Worm (Caenorhabditis elegans) whole organism, dauer: ENCODE data around the gene pmk-2.

Source experiments
- unc-62 ChIP-seq: sonication (generic microtip); optimal IDR thresholded peaks from 2 replicates; lab custom pipeline; 2017; ENCODE audit warnings: missing biosample characterization, missing genetic modification reagents, missing genetic modification characterization

Gene pmk-2

ce11 chrIV:8130131-8130611 is 13.1 kb upstream of the pmk-2 start, which contains the start of the genes ndub-11 and moc-3:
ndub-11 (minus strand) TSS chrIV:8130231.
moc-3 (plus strand) TSS chrIV:8130561.
- TF ChIP-seq unc-62 (GFP tag; lab: Kevin White, UChicago), result no peak

ce11 chrIV:8133536-8133935 is 9.8 kb upstream of the pmk-2 start, which contains the start of gene sph-1:
sph-1 (minus strand) TSS chrIV:8133558.
- no peak for TF ChIP-seq unc-62 (GFP tag; lab: Kevin White, UChicago)

DNA sequence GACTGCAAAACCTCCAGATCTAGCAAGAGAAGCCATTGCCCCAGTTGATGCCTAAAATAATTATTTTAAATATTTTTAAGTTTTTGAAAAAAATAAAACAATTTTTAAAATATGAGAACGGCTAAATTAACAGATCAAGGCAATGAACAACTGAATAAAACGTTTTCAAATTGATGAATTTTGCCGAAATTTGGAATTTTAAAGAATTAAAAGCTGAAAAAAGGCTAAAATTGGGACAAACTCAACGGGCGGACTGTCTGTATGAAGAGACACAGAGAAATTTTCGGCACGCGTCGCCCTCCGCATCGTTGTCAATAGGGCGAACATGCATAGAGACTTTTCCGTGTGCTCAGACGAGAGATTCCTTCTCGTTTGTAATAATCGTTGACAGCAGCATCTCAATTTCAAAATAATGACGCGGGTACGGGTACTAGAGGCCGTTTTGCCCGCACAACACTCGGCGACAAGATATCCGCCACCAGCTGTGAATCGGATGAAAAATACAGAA is 7.2 kb upstream of the pmk-2 start, which contains the start of the genes isp-1 and islo-1:
Gene isp-1, minus strand, starts transcription at position 51 of the 508 bp plus-strand sequence.
Gene islo-1, plus strand, starts transcription at position 385 of the 508 bp plus-strand sequence.
- TF ChIP-seq unc-62 (GFP tag; lab: Kevin White, UChicago), result no peak

DNA sequence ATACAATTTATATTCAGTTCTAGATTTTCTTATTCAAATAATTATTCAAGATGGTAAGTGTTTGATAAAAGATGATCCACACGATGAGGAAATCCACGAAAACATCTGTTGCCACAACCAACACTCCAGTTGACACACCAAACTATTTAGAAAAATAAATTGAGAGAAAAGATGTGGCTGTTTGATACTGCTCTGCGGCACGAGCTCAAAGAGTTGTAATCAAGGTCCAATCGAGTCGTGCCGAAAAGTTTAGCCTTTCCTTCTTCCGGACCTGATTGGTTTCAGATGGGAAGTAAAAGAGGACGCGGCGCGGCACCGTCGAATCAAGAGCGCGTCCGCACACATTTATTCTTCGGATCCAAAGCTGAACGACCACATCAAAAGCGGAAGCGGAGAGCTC is 6.8 kb upstream of the pmk-2 start:
- TF ChIP-seq unc-62 (GFP tag; lab: Kevin White, UChicago), result no peak

- TF ChIP-seq unc-62 (GFP tag; lab: Kevin White, UChicago), result no peak
These were observed 4.3 kb upstream of the pmk-2 start, which contains the start of gene pmk-3 for ce11 chrIV:8138984-8139383. pmk-3 (plus strand) TSS chrIV:8139219.

ce11 chrIV:8144341-8144740 is 1.0 kb downstream of the pmk-2 start:
- TF ChIP-seq unc-62 (GFP tag; lab: Kevin White, UChicago), result no peak

ce11 chrIV:8146283-8146682 is 3.0 kb downstream of the pmk-2 start:
- no peak for TF ChIP-seq unc-62 (GFP tag; lab: Kevin White, UChicago)

ce11 chrIV:8148494-8148893 is 5.2 kb downstream of the pmk-2 start, which contains the start of gene pmk-1:
pmk-1 (plus strand) TSS chrIV:8148794.
- TF ChIP-seq unc-62 (GFP tag; lab: Kevin White, UChicago), result no peak

ce11 chrIV:8151721-8152120 is 8.4 kb downstream of the pmk-2 start:
- no peak for TF ChIP-seq unc-62 (GFP tag; lab: Kevin White, UChicago)

- TF ChIP-seq unc-62 (GFP tag; lab: Kevin White, UChicago), result no peak
These were observed 8.8 kb downstream of the pmk-2 start, which contains the start of gene faah-2 for ce11 chrIV:8152145-8152544. faah-2 (plus strand) TSS chrIV:8152445.

ce11 chrIV:8152688-8153087 is 9.4 kb downstream of the pmk-2 start:
- TF ChIP-seq unc-62 (GFP tag; lab: Kevin White, UChicago), result no peak

DNA sequence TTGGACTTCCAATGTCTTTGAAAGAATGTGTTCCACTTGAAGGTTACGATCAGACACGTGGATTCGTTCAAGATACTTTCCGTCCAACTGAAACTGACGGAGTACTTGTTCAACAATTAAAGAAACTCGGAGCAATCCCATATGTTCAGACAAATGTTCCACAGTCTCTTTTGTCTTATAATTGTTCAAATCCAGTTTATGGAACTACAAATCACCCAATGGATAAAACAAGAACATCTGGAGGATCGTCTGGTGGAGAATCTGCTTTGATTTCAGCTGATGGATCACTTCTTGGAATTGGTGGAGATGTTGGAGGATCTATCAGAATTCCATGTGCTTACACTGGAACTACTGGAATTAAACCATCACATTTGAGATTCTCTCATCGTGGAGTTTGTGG is 9.9 kb downstream of the pmk-2 start:
- TF ChIP-seq unc-62 (GFP tag; lab: Kevin White, UChicago), result no peak

ce11 chrIV:8154966-8155365 is 11.7 kb downstream of the pmk-2 start:
- no peak for TF ChIP-seq unc-62 (GFP tag; lab: Kevin White, UChicago)

DNA sequence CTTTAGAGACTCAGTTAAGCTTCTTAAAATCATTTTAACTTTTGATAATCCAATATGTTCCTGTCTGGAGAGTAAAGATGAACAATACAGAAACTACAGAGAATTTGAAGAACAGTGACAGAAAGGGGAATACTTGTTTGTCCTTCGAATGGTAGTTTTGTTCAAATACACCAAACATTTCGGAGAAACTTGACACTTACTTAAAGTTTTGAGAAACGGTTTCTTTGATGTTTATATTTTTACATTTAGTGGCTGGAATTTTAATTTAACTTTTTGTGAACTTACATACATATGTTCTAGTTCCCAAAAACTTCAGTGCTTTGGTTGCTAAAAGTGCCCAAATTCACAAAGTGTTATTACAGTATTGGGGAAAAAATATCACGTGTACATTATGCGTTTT is 13.9 kb downstream of the pmk-2 start, which contains the start of gene B0218.5:
Gene B0218.5, minus strand, starts transcription at position 101 of the 400 bp plus-strand sequence.
- TF ChIP-seq unc-62 (GFP tag; lab: Kevin White, UChicago), result no peak

DNA sequence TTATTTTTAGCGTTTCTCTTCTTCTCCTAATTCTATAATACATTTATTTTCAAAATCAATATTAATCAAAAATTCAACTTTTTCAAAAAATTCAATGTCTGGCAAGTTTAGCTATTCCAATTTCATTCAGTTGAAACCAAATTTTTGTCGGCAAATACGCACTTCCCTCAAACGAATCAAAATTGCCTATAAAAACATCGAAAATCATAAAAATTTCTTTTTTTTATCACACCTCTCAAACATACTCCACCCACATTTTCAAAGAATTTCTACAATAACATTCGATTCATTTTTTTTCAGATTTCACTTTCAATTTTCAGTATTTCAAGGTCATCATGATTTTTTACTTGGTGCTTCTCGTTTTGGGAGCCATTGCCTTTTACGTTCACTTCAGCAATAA is 15.8 kb downstream of the pmk-2 start, which contains the start of gene faah-1:
Gene faah-1, plus strand, starts transcription at position 301 of the 400 bp plus-strand sequence.
- no peak for TF ChIP-seq unc-62 (GFP tag; lab: Kevin White, UChicago)

DNA sequence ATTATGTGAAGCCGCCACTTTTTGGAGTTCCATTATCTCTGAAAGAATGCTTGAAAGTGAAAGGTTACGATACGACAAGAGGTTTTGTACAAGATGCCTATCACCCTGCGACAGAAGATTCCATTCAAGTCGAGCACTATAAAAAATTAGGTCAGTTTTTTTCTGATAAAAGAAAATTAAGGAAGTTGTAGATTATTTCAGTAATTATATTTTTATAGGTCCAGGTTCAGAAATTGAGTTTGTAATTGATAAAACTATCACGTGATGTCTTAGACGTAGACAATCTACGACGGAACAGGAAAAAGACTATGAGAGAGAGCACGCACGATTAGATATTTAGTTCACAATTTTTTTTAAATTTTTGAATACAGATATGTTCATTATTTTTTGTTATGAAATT is 16.7 kb downstream of the pmk-2 start:
- TF ChIP-seq unc-62 (GFP tag; lab: Kevin White, UChicago), result no peak

- no peak for TF ChIP-seq unc-62 (GFP tag; lab: Kevin White, UChicago)
These were observed 18.5 kb downstream of the pmk-2 start for ce11 chrIV:8161774-8162173.
